Fruit fly (Drosophila melanogaster) whole organism, embryonic: ENCODE results near the gene Jon99Ci.

ENCODE experiments used
- Gug ChIP-seq: fragments of 200-800 bp; sonication (Bioruptor generic); IDR thresholded peaks from 4 replicates; pipeline ENCODE4 v1.3.6; 2022; ENCODE audit warnings: missing biosample characterization, missing genetic modification characterization
- TFAM ChIP-seq: fragments of 200-800 bp; sonication (Bioruptor generic); optimal IDR thresholded peaks from 2 replicates; lab custom pipeline; 2017; ENCODE audit warnings: missing biosample characterization, missing genetic modification characterization, inconsistent platforms
- row ChIP-seq: fragments of 200-800 bp; sonication (Bioruptor generic); IDR thresholded peaks from 3 replicates; pipeline ENCODE4 v1.3.6; 2022; ENCODE audit warnings: missing biosample characterization, missing genetic modification characterization
- tio ChIP-seq: fragments of 200-800 bp; sonication (Bioruptor generic); optimal IDR thresholded peaks from 2 replicates; lab custom pipeline; 2017; ENCODE audit warnings: missing biosample characterization, missing genetic modification characterization, inconsistent platforms

- TF ChIP-seq row (no peak), TFAM (GFP tag; lab: Kevin White, UChicago) (no peak), tio (GFP tag; lab: Kevin White, UChicago) (no peak), Gug (GFP tag; lab: Robert Waterston, UW) (no peak)
Observed at dm6 chr3R:29963102-29963501, 37.1 kb upstream of the Jon99Ci start.
